Fruit fly (Drosophila melanogaster) whole organism, embryonic: ENCODE measurements around the gene CG12177.
A peak's percentile ranks its signal among the peaks of the same experiment; 100 is the strongest.

ENCODE experiments used
- Abd-B ChIP-seq: fragments of 200-800 bp; sonication (Bioruptor generic); optimal IDR thresholded peaks from 2 replicates; lab custom pipeline; 2018; ENCODE audit warnings: missing biosample characterization, mild to moderate bottlenecking, missing genetic modification characterization, moderate library complexity
- Bteb2 ChIP-seq: fragments of 200-800 bp; sonication (Bioruptor generic); optimal IDR thresholded peaks from 2 replicates; lab custom pipeline; 2016; ENCODE audit warnings: missing biosample characterization, missing genetic modification characterization
- CG10267 ChIP-seq: fragments of 200-800 bp; sonication (Bioruptor generic); optimal IDR thresholded peaks from 2 replicates; lab custom pipeline; 2018; ENCODE audit warnings: missing biosample characterization, mild to moderate bottlenecking, missing genetic modification characterization, moderate library complexity
- CG11093 ChIP-seq: fragments of 200-800 bp; sonication (Bioruptor generic); IDR thresholded peaks from 3 replicates; pipeline ENCODE4 v1.3.6; 2022; ENCODE audit warnings: missing biosample characterization, missing genetic modification characterization
- CG11560 ChIP-seq: fragments of 200-800 bp; sonication (Bioruptor generic); IDR thresholded peaks from 3 replicates; pipeline ENCODE4 v1.3.6; 2022; ENCODE audit warnings: missing biosample characterization, missing genetic modification characterization
- CG14860 ChIP-seq: fragments of 200-800 bp; sonication (Bioruptor generic); IDR thresholded peaks from 3 replicates; pipeline ENCODE4 v1.3.6; 2022; ENCODE audit warnings: missing biosample characterization, missing genetic modification characterization; ENCODE audit not compliant: partially characterized antibody
- CG16779 ChIP-seq: fragments of 200-800 bp; sonication (Bioruptor generic); IDR thresholded peaks from 2 replicates; pipeline ENCODE4 v1.3.6; 2022; ENCODE audit warnings: missing biosample characterization, missing genetic modification characterization
- CG16863 ChIP-seq: fragments of 200-800 bp; sonication (Bioruptor generic); optimal IDR thresholded peaks from 3 replicates; lab custom pipeline; 2016; ENCODE audit warnings: missing biosample characterization, missing genetic modification characterization
- CG17912 ChIP-seq: fragments of 200-800 bp; sonication (Bioruptor generic); optimal IDR thresholded peaks from 2 replicates; lab custom pipeline; 2018; ENCODE audit warnings: missing biosample characterization, mild to moderate bottlenecking, missing genetic modification characterization
- CG18262 ChIP-seq: fragments of 200-800 bp; optimal IDR thresholded peaks from 3 replicates; lab custom pipeline; 2019; ENCODE audit warnings: missing biosample characterization, mild to moderate bottlenecking, missing genetic modification characterization, moderate library complexity
- CG18764 ChIP-seq: fragments of 200-800 bp; sonication (Bioruptor generic); optimal IDR thresholded peaks from 3 replicates; lab custom pipeline; 2016; ENCODE audit warnings: missing biosample characterization, missing genetic modification characterization
- CG31388 ChIP-seq: fragments of 200-800 bp; sonication (Bioruptor generic); optimal IDR thresholded peaks from 2 replicates; lab custom pipeline; 2016; ENCODE audit warnings: missing biosample characterization, missing genetic modification characterization
- CG4282 ChIP-seq: fragments of 200-800 bp; sonication (Bioruptor generic); optimal IDR thresholded peaks from 2 replicates; lab custom pipeline; 2016; ENCODE audit warnings: missing biosample characterization, missing genetic modification characterization
- CG4360 ChIP-seq: fragments of 200-800 bp; sonication (Bioruptor generic); IDR thresholded peaks from 2 replicates; pipeline ENCODE4 v1.3.6; 2022; ENCODE audit warnings: missing biosample characterization, missing genetic modification characterization
- CG6254 ChIP-seq: fragments of 200-800 bp; sonication (Bioruptor generic); optimal IDR thresholded peaks from 3 replicates; lab custom pipeline; 2017; ENCODE audit warnings: mild to moderate bottlenecking, missing biosample characterization, missing genetic modification reagents, missing genetic modification characterization
- CG6272 ChIP-seq: fragments of 200-800 bp; sonication (Bioruptor generic); IDR thresholded peaks from 2 replicates; pipeline ENCODE4 v1.3.6; 2022; ENCODE audit warnings: missing biosample characterization, missing genetic modification characterization
- CG6813 ChIP-seq: fragments of 200-800 bp; sonication (Bioruptor generic); optimal IDR thresholded peaks from 2 replicates; lab custom pipeline; 2017; ENCODE audit warnings: missing biosample characterization, missing genetic modification characterization, mild to moderate bottlenecking, moderate library complexity, missing genetic modification reagents
- CG7357 ChIP-seq: fragments of 200-800 bp; sonication (Bioruptor generic); IDR thresholded peaks from 3 replicates; pipeline ENCODE4 v1.3.6; 2022; ENCODE audit warnings: missing biosample characterization, missing genetic modification characterization
- CG7786 ChIP-seq: fragments of 200-800 bp; sonication (Bioruptor generic); optimal IDR thresholded peaks from 2 replicates; lab custom pipeline; 2016; ENCODE audit warnings: missing biosample characterization, missing genetic modification characterization
- Chrac-16 ChIP-seq: fragments of 200-800 bp; sonication (Bioruptor generic); optimal IDR thresholded peaks from 3 replicates; lab custom pipeline; 2016; ENCODE audit warnings: missing biosample characterization, missing genetic modification characterization
- Dip2 ChIP-seq: fragments of 200-800 bp; sonication (Bioruptor generic); IDR thresholded peaks from 2 replicates; pipeline ENCODE4 v1.3.6; 2022; ENCODE audit warnings: missing biosample characterization, missing genetic modification characterization
- Doc3 ChIP-seq: fragments of 200-800 bp; sonication (Bioruptor generic); IDR thresholded peaks from 3 replicates; pipeline ENCODE4 v1.3.6; 2022; ENCODE audit warnings: missing biosample characterization, missing genetic modification characterization; ENCODE audit not compliant: partially characterized antibody
- Dref ChIP-seq: fragments of 200-800 bp; sonication (Bioruptor generic); IDR thresholded peaks from 2 replicates; pipeline ENCODE4 v1.3.6; 2022; ENCODE audit warnings: missing biosample characterization, missing genetic modification characterization
- HHEX ChIP-seq: fragments of 200-800 bp; sonication (Bioruptor generic); optimal IDR thresholded peaks from 3 replicates; lab custom pipeline; 2017; ENCODE audit warnings: missing biosample characterization, mild to moderate bottlenecking, missing genetic modification characterization, missing genetic modification reagents
- HLH3B ChIP-seq: fragments of 200-800 bp; sonication (Bioruptor generic); IDR thresholded peaks from 2 replicates; pipeline ENCODE4 v1.3.6; 2022; ENCODE audit warnings: missing biosample characterization, missing genetic modification characterization
- MTF-1 ChIP-seq: fragments of 200-800 bp; sonication (Bioruptor generic); optimal IDR thresholded peaks from 2 replicates; lab custom pipeline; 2018; ENCODE audit warnings: missing biosample characterization, mild to moderate bottlenecking, missing genetic modification characterization, borderline replicate concordance
- Mes4 ChIP-seq: fragments of 200-800 bp; sonication (Bioruptor generic); optimal IDR thresholded peaks from 2 replicates; lab custom pipeline; 2016; ENCODE audit warnings: missing biosample characterization, missing genetic modification characterization
- Nf-YA ChIP-seq: fragments of 200-800 bp; sonication (Bioruptor generic); IDR thresholded peaks from 2 replicates; pipeline ENCODE4 v1.3.6; 2022; ENCODE audit warnings: missing biosample characterization, missing genetic modification characterization
- Ptx1 ChIP-seq: fragments of 200-800 bp; sonication (Bioruptor generic); IDR thresholded peaks from 2 replicates; pipeline ENCODE4 v1.3.6; 2022; ENCODE audit warnings: missing biosample characterization, missing genetic modification characterization
- abd-A ChIP-seq: fragments of 200-800 bp; sonication (Bioruptor generic); optimal IDR thresholded peaks from 3 replicates; lab custom pipeline; 2019; ENCODE audit warnings: missing biosample characterization, mild to moderate bottlenecking, missing genetic modification characterization, moderate library complexity
- bigmax ChIP-seq: fragments of 200-800 bp; sonication (Bioruptor generic); optimal IDR thresholded peaks from 2 replicates; lab custom pipeline; 2018; ENCODE audit warnings: missing biosample characterization, mild to moderate bottlenecking, missing genetic modification characterization
- caup ChIP-seq: fragments of 200-800 bp; sonication (Bioruptor generic); optimal IDR thresholded peaks from 3 replicates; lab custom pipeline; 2017; ENCODE audit warnings: missing biosample characterization, mild to moderate bottlenecking, missing genetic modification characterization, moderate library complexity; ENCODE audit not compliant: severe bottlenecking
- ci ChIP-seq: fragments of 200-800 bp; sonication (Bioruptor generic); IDR thresholded peaks from 3 replicates; pipeline ENCODE4 v1.3.6; 2022; ENCODE audit warnings: missing biosample characterization, missing genetic modification characterization
- dati ChIP-seq: fragments of 200-800 bp; sonication (Bioruptor generic); IDR thresholded peaks from 2 replicates; pipeline ENCODE4 v1.3.6; 2022; ENCODE audit warnings: missing biosample characterization, missing genetic modification characterization
- fd102C ChIP-seq: fragments of 200-800 bp; sonication (Bioruptor generic); optimal IDR thresholded peaks from 2 replicates; lab custom pipeline; 2018; ENCODE audit warnings: missing biosample characterization, mild to moderate bottlenecking, missing genetic modification characterization, moderate library complexity
- fd96Cb ChIP-seq: fragments of 200-800 bp; sonication (Bioruptor generic); optimal IDR thresholded peaks from 2 replicates; lab custom pipeline; 2018; ENCODE audit warnings: missing biosample characterization, mild to moderate bottlenecking, missing genetic modification characterization, moderate library complexity
- gt ChIP-seq: fragments of 200-800 bp; sonication (Bioruptor generic); IDR thresholded peaks from 2 replicates; pipeline ENCODE4 v1.3.6; 2022; ENCODE audit warnings: missing biosample characterization, missing genetic modification characterization
- kni ChIP-seq: fragments of 200-800 bp; sonication (Bioruptor generic); optimal IDR thresholded peaks from 3 replicates; lab custom pipeline; 2017; ENCODE audit warnings: mild to moderate bottlenecking, missing biosample characterization, missing genetic modification reagents, missing genetic modification characterization
- lab ChIP-seq: fragments of 200-800 bp; sonication (Bioruptor generic); optimal IDR thresholded peaks from 3 replicates; lab custom pipeline; 2017; ENCODE audit warnings: missing biosample characterization, missing genetic modification characterization, mild to moderate bottlenecking, moderate library complexity, missing genetic modification reagents
- maf-S ChIP-seq: fragments of 200-800 bp; sonication (Bioruptor generic); optimal IDR thresholded peaks from 2 replicates; lab custom pipeline; 2016; ENCODE audit warnings: missing biosample characterization, missing genetic modification characterization
- mam ChIP-seq: fragments of 200-800 bp; sonication (Bioruptor generic); optimal IDR thresholded peaks from 3 replicates; lab custom pipeline; 2016; ENCODE audit warnings: missing biosample characterization, missing genetic modification characterization
- oc ChIP-seq: fragments of 200-800 bp; sonication (Bioruptor generic); optimal IDR thresholded peaks from 2 replicates; lab custom pipeline; 2018; ENCODE audit warnings: missing biosample characterization, mild to moderate bottlenecking, missing genetic modification characterization, moderate library complexity
- pho ChIP-seq: fragments of 200-800 bp; sonication (Bioruptor generic); optimal IDR thresholded peaks from 2 replicates; lab custom pipeline; 2016; ENCODE audit warnings: missing biosample characterization, missing genetic modification characterization
- sc ChIP-seq, 3 experiments: fragments of >200 bp in 2 of 3; fragments of 200-800 bp in 1 of 3; sonication (Bioruptor generic) in 1 of 3; optimal IDR thresholded peaks; 2 replicates in 2 of 3; 3 replicates in 1 of 3; lab custom pipeline; 2017; ENCODE audit warnings: mild to moderate bottlenecking in 1 of 3, missing biosample characterization in 1 of 3, missing genetic modification characterization in 1 of 3, missing genetic modification reagents in 1 of 3
- schlank ChIP-seq: fragments of 200-800 bp; sonication (Bioruptor generic); optimal IDR thresholded peaks from 2 replicates; lab custom pipeline; 2018; ENCODE audit warnings: missing biosample characterization, mild to moderate bottlenecking, missing genetic modification characterization
- sens ChIP-seq: fragments of 200-800 bp; sonication (Bioruptor generic); peaks from one replicate; lab custom pipeline; 2016; ENCODE audit warnings: missing biosample characterization, missing genetic modification characterization
- so ChIP-seq: fragments of 200-800 bp; sonication (Bioruptor generic); IDR thresholded peaks from 3 replicates; pipeline ENCODE4 v1.3.6; 2022; ENCODE audit warnings: missing biosample characterization, missing genetic modification characterization
- twi ChIP-seq: fragments of 200-800 bp; optimal IDR thresholded peaks from 2 replicates; lab custom pipeline; 2019; ENCODE audit warnings: missing biosample characterization, mild to moderate bottlenecking, missing genetic modification characterization, moderate library complexity

The CG12177 gene

DNA sequence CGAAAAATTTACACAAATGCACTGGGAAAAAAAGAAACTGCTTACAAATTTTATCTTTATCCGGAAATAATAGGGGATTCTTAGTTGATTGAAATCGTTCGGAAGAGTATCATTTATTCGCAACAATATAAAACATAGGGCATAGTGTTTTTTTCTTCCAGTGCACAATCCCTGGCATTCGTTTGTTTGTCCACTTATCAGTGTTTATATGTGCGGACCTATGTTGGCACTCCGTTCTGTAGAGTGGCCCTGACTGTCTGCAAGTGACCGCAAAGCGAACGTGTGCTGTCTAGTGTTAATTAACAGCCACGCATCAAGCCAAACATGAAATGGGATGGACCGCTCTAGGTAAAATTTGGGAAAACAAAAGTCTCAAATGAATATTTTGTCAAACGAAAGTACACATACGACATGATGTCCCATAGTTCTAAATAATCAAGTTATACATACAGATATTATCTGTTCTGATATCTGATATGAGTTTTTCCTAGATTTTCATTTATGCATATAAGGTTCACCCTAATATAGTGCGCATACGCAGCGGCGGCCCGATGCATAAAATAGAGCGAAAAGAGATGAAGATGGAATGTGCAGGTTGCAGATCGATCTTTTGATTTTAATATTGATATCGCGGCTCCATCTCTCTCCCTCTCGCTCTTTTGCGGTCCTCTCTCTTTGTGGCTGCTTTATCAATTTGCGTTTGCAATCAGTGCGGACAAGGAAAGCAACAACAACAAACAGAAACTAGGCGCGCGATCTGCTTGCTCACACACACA lies 39.0 kb downstream of the CG12177 start (continued):
- TF ChIP-seq schlank (tag; lab: Kevin White, UChicago) (peak; percentile 92), Dip2 (GFP tag; lab: Robert Waterston, UW) (0 out of 2 replicates have a peak, but pooled peaks have one; percentile 23), CG7357 (peak; percentile 88), CG10267 (peak; percentile 82), sens (GFP tag; lab: Kevin White, UChicago) (peak; percentile 99), Abd-B (GFP tag; lab: Kevin White, UChicago) (peak; percentile 93), CG6813 (peak; percentile 86), kni (GFP tag; lab: Kevin White, UChicago) (peak; percentile 67), Nf-YA (peak; percentile 79), twi (peak; percentile 73), pho (GFP tag; lab: Kevin White, UChicago) (peak; percentile 96), fd102C (GFP tag; lab: Kevin White, UChicago) (peak; percentile 58), oc (tag; lab: Kevin White, UChicago) (peak; percentile 88), CG16863 (GFP tag; lab: Kevin White, UChicago) (peak; percentile 95), so (GFP tag; lab: Robert Waterston, UW) (peak; percentile 95), gt (GFP tag; lab: Robert Waterston, UW) (peak; percentile 48; the same call in 1 of the 2 replicates), MTF-1 (GFP tag; lab: Kevin White, UChicago) (peak; percentile 77), CG18262 (tag; lab: Kevin White, UChicago) (peak; percentile 90), Mes4 (GFP tag; lab: Kevin White, UChicago) (peak; percentile 89), Ptx1 (GFP tag; lab: Robert Waterston, UW) (peak; percentile 95), mam (GFP tag; lab: Kevin White, UChicago) (peak; percentile 96), Bteb2 (GFP tag; lab: Kevin White, UChicago) (peak; percentile 94), Chrac-16 (GFP tag; lab: Kevin White, UChicago) (peak; percentile 92), sc (optimal IDR thresholded peaks at IDR 0.05; lab: Kevin White, UChicago) (no peak), sc (GFP tag; optimal IDR thresholded peaks at IDR 0.05; lab: Kevin White, UChicago) (peak; percentile 76), CG31388 (GFP tag; lab: Kevin White, UChicago) (peak; percentile 77), CG6272 (GFP tag; lab: Robert Waterston, UW) (peak; percentile 86), lab (GFP tag; lab: Kevin White, UChicago) (peak; percentile 96), CG4360 (peak; percentile 86), HLH3B (GFP tag; lab: Robert Waterston, UW) (peak; percentile 87), ci (GFP tag; lab: Robert Waterston, UW) (peak; percentile 96), CG16779 (GFP tag; lab: Robert Waterston, UW) (peak; percentile 92), Dref (GFP tag; lab: Robert Waterston, UW) (peak; percentile 36; the same call in 1 of the 2 replicates), maf-S (GFP tag; lab: Kevin White, UChicago) (peak; percentile 95), bigmax (GFP tag; lab: Kevin White, UChicago) (no peak), CG11560 (tag; lab: Robert Waterston, UW) (peak; percentile 85), CG11093 (GFP tag; lab: Robert Waterston, UW) (peak; percentile 88), CG6254 (GFP tag; lab: Kevin White, UChicago) (peak; percentile 71), CG14860 (GFP tag; lab: Robert Waterston, UW) (no peak), CG4282 (peak; percentile 94), abd-A (tag; lab: Kevin White, UChicago) (no peak), dati (GFP tag; lab: Robert Waterston, UW) (peak; percentile 84; the same call in 1 of the 2 replicates), CG18764 (GFP tag; lab: Kevin White, UChicago) (peak; percentile 87), Doc3 (GFP tag; lab: Robert Waterston, UW) (no peak), caup (GFP tag; lab: Kevin White, UChicago) (peak; percentile 92), fd96Cb (tag; lab: Kevin White, UChicago) (peak; percentile 91), CG17912 (GFP tag; lab: Kevin White, UChicago) (peak; percentile 12), CG7786 (GFP tag; lab: Kevin White, UChicago) (peak; percentile 94), HHEX (peak; percentile 91)
